Worm (Caenorhabditis elegans): ENCODE results near the gene srh-308.

Gene srh-308

DNA sequence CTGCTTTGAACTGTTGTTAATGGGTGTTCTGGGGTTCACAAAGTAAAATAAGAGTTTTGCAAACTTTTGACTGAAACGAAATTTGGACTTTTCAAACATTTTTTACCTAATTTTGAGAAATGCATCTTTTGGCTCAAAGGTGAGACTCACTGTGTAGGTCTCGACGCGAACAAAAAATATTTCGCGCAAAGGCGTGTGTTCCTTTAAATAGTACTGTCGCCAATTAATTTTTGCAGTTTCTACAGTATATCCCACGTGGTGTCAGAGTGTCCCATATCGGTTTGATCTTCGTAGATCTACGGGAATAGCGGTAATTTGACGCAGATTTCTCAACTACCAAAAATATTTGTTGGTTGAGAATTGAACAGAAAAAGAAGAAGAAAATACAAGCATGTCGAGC lies 3.7 kb downstream of the srh-308 start:
- no peak for TF ChIP-seq nhr-67 (tag; optimal IDR thresholded peaks at IDR 0.05)
- no peak for TF ChIP-seq daf-12 (tag; optimal IDR thresholded peaks at IDR 0.05)
- no peak for TF ChIP-seq mdl-1 (tag; optimal IDR thresholded peaks at IDR 0.05)
- no peak for TF ChIP-seq lin-15B (tag; optimal IDR thresholded peaks at IDR 0.05)
- TF ChIP-seq ama-1 (optimal IDR thresholded peaks at IDR 0.05): peak; percentile 55
- no peak for TF ChIP-seq mml-1 (tag; optimal IDR thresholded peaks at IDR 0.05)
- TF ChIP-seq nfya-1 (tag; optimal IDR thresholded peaks at IDR 0.05; ENCODE audit: insufficient read depth): no peak

DNA sequence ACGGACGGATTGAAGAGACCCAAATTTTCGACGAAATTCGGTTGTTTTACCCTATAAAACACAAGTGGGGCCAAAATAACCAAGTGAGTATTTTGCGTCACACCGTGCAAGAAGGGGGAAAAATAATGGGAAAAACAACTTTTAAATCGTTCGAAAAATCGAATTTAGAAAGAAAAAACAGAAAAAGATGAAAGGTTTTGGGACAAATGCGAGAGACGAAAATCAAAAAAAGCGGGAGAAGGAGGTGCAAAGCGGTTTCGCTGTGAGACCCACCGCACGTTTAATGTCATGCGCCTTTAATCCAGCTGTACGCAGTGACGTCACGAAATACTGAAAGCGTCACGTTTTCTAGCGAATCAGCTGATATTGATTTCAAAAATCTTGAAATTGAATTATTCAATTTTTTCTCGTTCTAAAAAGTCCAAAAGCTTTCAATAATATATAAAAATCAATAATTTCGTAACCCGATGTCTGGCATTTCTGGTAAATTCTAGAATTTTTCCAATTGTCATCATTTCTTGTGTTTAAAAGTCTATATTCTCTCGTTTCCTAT lies 5.3 kb downstream of the srh-308 start, which contains the start of the genes ddx-17 and aip-1:
Gene ddx-17, minus strand, starts transcription at position 51 of the 553 bp plus-strand sequence.
Gene aip-1, plus strand, starts transcription at position 332 of the 553 bp plus-strand sequence.
- TF ChIP-seq jun-1 (tag; optimal IDR thresholded peaks at IDR 0.05) (peak; percentile 28), ztf-4 (tag; optimal IDR thresholded peaks at IDR 0.05) (no peak), lin-15B (tag; optimal IDR thresholded peaks at IDR 0.05) (peak; percentile 80), lin-39 (tag; optimal IDR thresholded peaks at IDR 0.05) (peak; percentile 93), skn-1 (tag; optimal IDR thresholded peaks at IDR 0.05) (peak; percentile 62), nhr-23 (tag; optimal IDR thresholded peaks at IDR 0.05) (peak; percentile 77), ceh-28 (tag; optimal IDR thresholded peaks at IDR 0.05) (peak; percentile 70), nhr-11 (tag; optimal IDR thresholded peaks at IDR 0.05) (peak; percentile 13), elt-3 (tag; optimal IDR thresholded peaks at IDR 0.05) (no peak), pha-4 (tag; optimal IDR thresholded peaks at IDR 0.05) (peak; percentile 79), snpc-4 (tag; optimal IDR thresholded peaks at IDR 0.05) (peak; percentile 80), nhr-43 (tag; optimal IDR thresholded peaks at IDR 0.05; ENCODE audit: poor library complexity, severe bottlenecking) (peak; percentile 33), nhr-28 (tag; optimal IDR thresholded peaks at IDR 0.05) (no peak), fkh-10 (GFP tag; optimal IDR thresholded peaks at IDR 0.05) (peak; percentile 21), ceh-16 (tag; optimal IDR thresholded peaks at IDR 0.05) (no peak), ama-1 (optimal IDR thresholded peaks at IDR 0.05) (peak; percentile 58), nhr-25 (tag; optimal IDR thresholded peaks at IDR 0.05) (peak; percentile 57), egl-5 (tag; optimal IDR thresholded peaks at IDR 0.05) (peak; percentile 42), hmg-11 (tag; optimal IDR thresholded peaks at IDR 0.05) (peak; percentile 73), elt-2 (tag; optimal IDR thresholded peaks at IDR 0.05) (peak; percentile 55), pqm-1 (tag; optimal IDR thresholded peaks at IDR 0.05) (peak; percentile 20), nfya-1 (tag; optimal IDR thresholded peaks at IDR 0.05; ENCODE audit: insufficient read depth) (peak; percentile 78), R02D3.7 (tag; optimal IDR thresholded peaks at IDR 0.05) (peak; percentile 28), lsy-12 (tag; optimal IDR thresholded peaks at IDR 0.05) (peak; percentile 32), elt-1 (tag; optimal IDR thresholded peaks at IDR 0.05) (no peak)

DNA sequence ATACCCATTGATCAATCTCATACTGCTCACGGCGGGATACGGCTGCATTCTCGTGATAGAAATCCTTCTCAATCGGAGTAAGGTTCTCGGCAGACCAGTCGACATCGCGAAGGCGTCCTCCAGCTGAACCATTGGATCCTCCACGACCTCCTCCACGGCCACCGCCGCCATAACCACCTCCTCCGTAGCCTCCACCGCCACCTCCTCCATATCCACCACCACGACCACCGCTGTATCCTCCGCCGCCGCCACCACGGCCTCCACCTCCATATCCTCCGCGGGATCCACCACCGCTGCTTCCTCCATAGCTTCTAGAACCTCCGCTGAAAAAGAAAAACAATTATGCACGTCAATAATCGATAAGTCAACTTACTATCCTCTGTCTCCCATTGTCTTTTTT lies 5.9 kb downstream of the srh-308 start:
- no peak for TF ChIP-seq nhr-77 (tag; optimal IDR thresholded peaks at IDR 0.05)
- TF ChIP-seq nhr-43 (tag; optimal IDR thresholded peaks at IDR 0.05; ENCODE audit: poor library complexity, severe bottlenecking): no peak
- no peak for TF ChIP-seq lin-15B (tag; optimal IDR thresholded peaks at IDR 0.05)
- no peak for TF ChIP-seq nhr-25 (tag; optimal IDR thresholded peaks at IDR 0.05)
- no peak for TF ChIP-seq snpc-4 (tag; optimal IDR thresholded peaks at IDR 0.05)
- TF ChIP-seq R02D3.7 (tag; optimal IDR thresholded peaks at IDR 0.05): no peak
- no peak for TF ChIP-seq ZK546.5 (tag; optimal IDR thresholded peaks at IDR 0.05)
- no peak for TF ChIP-seq elt-1 (tag; optimal IDR thresholded peaks at IDR 0.05)
- no peak for TF ChIP-seq nhr-11 (tag; optimal IDR thresholded peaks at IDR 0.05)
- no peak for TF ChIP-seq nhr-67 (tag; optimal IDR thresholded peaks at IDR 0.05)
- TF ChIP-seq ztf-11 (tag; optimal IDR thresholded peaks at IDR 0.05): no peak
- TF ChIP-seq hmg-11 (tag; optimal IDR thresholded peaks at IDR 0.05): no peak
- no peak for TF ChIP-seq nhr-12 (tag; optimal IDR thresholded peaks at IDR 0.05)
- TF ChIP-seq aly-2 (tag; optimal IDR thresholded peaks at IDR 0.05): no peak
- no peak for TF ChIP-seq eor-1 (tag; optimal IDR thresholded peaks at IDR 0.05)

DNA sequence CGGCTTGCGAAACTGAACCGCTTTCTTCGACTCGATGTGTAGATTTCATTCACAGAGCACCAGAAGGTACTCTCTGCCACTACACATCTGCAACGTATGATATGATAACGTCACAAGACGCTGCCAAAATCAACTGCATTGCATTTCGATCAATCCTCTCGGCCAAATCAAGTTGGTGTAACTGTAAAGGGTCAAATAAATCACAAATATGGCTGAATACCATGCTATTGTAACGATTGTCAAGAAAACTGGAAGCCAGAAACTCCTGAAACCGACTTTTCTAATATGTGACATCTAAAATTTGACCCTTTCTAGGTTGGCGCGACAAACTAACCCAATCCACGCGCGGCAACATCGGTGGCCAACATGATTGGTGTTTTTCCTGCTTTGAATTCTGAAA lies 7.4 kb downstream of the srh-308 start:
- TF ChIP-seq egl-5 (tag; optimal IDR thresholded peaks at IDR 0.05): no peak
- no peak for TF ChIP-seq daf-12 (tag; optimal IDR thresholded peaks at IDR 0.05)
- TF ChIP-seq nhr-43 (tag; optimal IDR thresholded peaks at IDR 0.05; ENCODE audit: poor library complexity, severe bottlenecking): no peak
- no peak for TF ChIP-seq jun-1 (tag; optimal IDR thresholded peaks at IDR 0.05)

Measured in whole organism, L3 larva.